Worm (Caenorhabditis elegans): ENCODE data around the gene R13H9.6.

Gene R13H9.6

ce11 chrIV:5101945-5102344 is 33.5 kb upstream of the R13H9.6 start:
- TF ChIP-seq sma-9 (GFP tag; optimal IDR thresholded peaks at IDR 0.05), result no peak
- no peak for TF ChIP-seq sma-9 (tag; optimal IDR thresholded peaks at IDR 0.05)
- no peak for TF ChIP-seq egl-27 (tag; optimal IDR thresholded peaks at IDR 0.05)
- no peak for TF ChIP-seq nhr-11 (tag; optimal IDR thresholded peaks at IDR 0.05)
- TF ChIP-seq F13H6.1 (tag; optimal IDR thresholded peaks at IDR 0.05), result no peak
- TF ChIP-seq Y55F3AM.14 (GFP tag; optimal IDR thresholded peaks at IDR 0.05), result no peak
- TF ChIP-seq elt-1 (tag; optimal IDR thresholded peaks at IDR 0.05), result no peak
- no peak for TF ChIP-seq nhr-23 (tag; optimal IDR thresholded peaks at IDR 0.05)
- TF ChIP-seq mbf-1 (tag; optimal IDR thresholded peaks at IDR 0.05), result no peak
- TF ChIP-seq lsy-2 (tag; optimal IDR thresholded peaks at IDR 0.05), result no peak
- no peak for TF ChIP-seq unc-55 (GFP tag; optimal IDR thresholded peaks at IDR 0.05)

DNA sequence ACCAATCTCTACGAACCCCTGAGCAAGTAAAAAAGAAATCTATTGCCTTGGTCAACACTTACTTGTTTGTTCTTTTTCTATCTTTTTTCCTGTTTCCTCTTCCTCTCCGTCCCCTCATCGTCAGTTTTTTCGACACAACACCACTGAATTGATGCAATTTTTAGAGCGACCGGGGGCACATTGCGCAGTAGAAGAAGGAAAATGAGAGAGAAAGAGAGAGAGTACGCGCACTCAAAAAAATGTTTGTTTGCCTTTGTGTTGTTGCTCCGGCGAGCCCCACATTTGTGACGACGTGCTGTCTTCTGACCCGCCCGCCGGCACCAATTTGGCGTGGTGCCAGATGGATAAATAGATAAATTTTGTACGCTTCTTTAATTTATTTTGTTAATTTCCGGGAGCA is 31.7 kb upstream of the R13H9.6 start:
- TF ChIP-seq nhr-21 (tag; optimal IDR thresholded peaks at IDR 0.05) (no peak), ztf-1 (GFP tag; conservative IDR thresholded peaks at IDR 0.05) (no peak), C34F6.9 (tag; optimal IDR thresholded peaks at IDR 0.05) (peak; percentile 39), skn-1 (tag; optimal IDR thresholded peaks at IDR 0.05) (no peak), zag-1 (tag; optimal IDR thresholded peaks at IDR 0.05) (peak; percentile 37), ztf-4 (tag; optimal IDR thresholded peaks at IDR 0.05) (peak; percentile 43), nhr-12 (tag; optimal IDR thresholded peaks at IDR 0.05) (no peak), nhr-11 (tag; optimal IDR thresholded peaks at IDR 0.05) (no peak), aly-2 (tag; optimal IDR thresholded peaks at IDR 0.05) (no peak), unc-55 (GFP tag; optimal IDR thresholded peaks at IDR 0.05) (peak; percentile 5), ceh-16 (tag; optimal IDR thresholded peaks at IDR 0.05) (no peak), alr-1 (tag; optimal IDR thresholded peaks at IDR 0.05) (no peak), nhr-23 (tag; optimal IDR thresholded peaks at IDR 0.05) (no peak), peb-1 (tag; optimal IDR thresholded peaks at IDR 0.05) (no peak), ztf-11 (tag; optimal IDR thresholded peaks at IDR 0.05) (no peak), unc-39 (tag; optimal IDR thresholded peaks at IDR 0.05) (no peak), F13H6.1 (tag; optimal IDR thresholded peaks at IDR 0.05) (peak; percentile 50), crh-2 (tag; optimal IDR thresholded peaks at IDR 0.05) (peak; percentile 0), egl-27 (tag; optimal IDR thresholded peaks at IDR 0.05) (no peak), nhr-77 (tag; optimal IDR thresholded peaks at IDR 0.05) (no peak), nhr-10 (tag; optimal IDR thresholded peaks at IDR 0.05) (no peak), lin-13 (GFP tag; optimal IDR thresholded peaks at IDR 0.05) (peak; percentile 4), mab-5 (tag; optimal IDR thresholded peaks at IDR 0.05) (no peak), fos-1 (tag; optimal IDR thresholded peaks at IDR 0.05) (no peak), snpc-4 (tag; optimal IDR thresholded peaks at IDR 0.05) (no peak), mbf-1 (tag; optimal IDR thresholded peaks at IDR 0.05) (no peak), sem-4 (tag; optimal IDR thresholded peaks at IDR 0.05) (no peak), ceh-82 (tag; optimal IDR thresholded peaks at IDR 0.05) (no peak), dmd-4 (tag; optimal IDR thresholded peaks at IDR 0.05) (no peak), nhr-6 (tag; optimal IDR thresholded peaks at IDR 0.05) (no peak), R02D3.7 (tag; optimal IDR thresholded peaks at IDR 0.05) (no peak), nhr-25 (tag; optimal IDR thresholded peaks at IDR 0.05) (no peak), ama-1 (optimal IDR thresholded peaks at IDR 0.05) (no peak), lsy-2 (tag; optimal IDR thresholded peaks at IDR 0.05) (peak in 1 of 2 experiments; percentile 39), sma-9 (GFP tag; optimal IDR thresholded peaks at IDR 0.05) (peak; percentile 16), sma-9 (tag; optimal IDR thresholded peaks at IDR 0.05) (no peak), elt-1 (tag; optimal IDR thresholded peaks at IDR 0.05) (no peak), ZK546.5 (tag; optimal IDR thresholded peaks at IDR 0.05) (no peak), nhr-129 (tag; optimal IDR thresholded peaks at IDR 0.05) (peak; percentile 64), unc-62 (GFP tag; optimal IDR thresholded peaks at IDR 0.05) (no peak), lin-11 (tag; optimal IDR thresholded peaks at IDR 0.05) (peak; percentile 41), blmp-1 (tag; optimal IDR thresholded peaks at IDR 0.05; ENCODE audit: insufficient read depth) (no peak), gmeb-1 (tag; optimal IDR thresholded peaks at IDR 0.05) (no peak), elt-3 (tag; optimal IDR thresholded peaks at IDR 0.05) (no peak), Y55F3AM.14 (GFP tag; optimal IDR thresholded peaks at IDR 0.05) (peak; percentile 66), sma-3 (GFP tag; optimal IDR thresholded peaks at IDR 0.05) (no peak), lin-39 (tag; optimal IDR thresholded peaks at IDR 0.05) (no peak), nhr-237 (tag; optimal IDR thresholded peaks at IDR 0.05) (no peak), mdl-1 (tag; optimal IDR thresholded peaks at IDR 0.05) (no peak)
